Worm (Caenorhabditis elegans): ENCODE measurements around the gene ckb-3.

The ckb-3 gene

DNA sequence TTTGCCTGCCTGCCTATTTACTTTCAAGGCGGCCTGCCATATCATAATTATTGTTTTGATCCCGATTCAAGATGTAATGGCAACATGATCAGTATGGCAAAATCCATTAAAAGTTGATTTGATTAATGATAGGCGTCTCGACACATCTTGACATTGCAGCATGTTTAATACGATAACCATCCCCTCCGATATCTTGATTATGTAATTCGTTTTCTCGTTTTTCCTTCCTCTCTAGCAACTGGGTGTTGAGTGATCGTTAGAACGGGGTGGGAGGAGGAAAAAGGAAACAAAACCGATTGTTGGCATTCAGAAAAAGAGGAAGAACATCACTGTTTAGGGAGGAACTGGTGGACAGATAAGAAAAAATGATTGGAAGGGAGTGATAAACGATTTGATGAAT lies 21.3 kb downstream of the ckb-3 start:
- TF ChIP-seq ztf-29 (GFP tag; IDR thresholded peaks at IDR 0.05) (no peak), ref-1 (GFP tag; conservative IDR thresholded peaks at IDR 0.05) (no peak), T22C8.4 (GFP tag; IDR thresholded peaks at IDR 0.05) (no peak)

DNA sequence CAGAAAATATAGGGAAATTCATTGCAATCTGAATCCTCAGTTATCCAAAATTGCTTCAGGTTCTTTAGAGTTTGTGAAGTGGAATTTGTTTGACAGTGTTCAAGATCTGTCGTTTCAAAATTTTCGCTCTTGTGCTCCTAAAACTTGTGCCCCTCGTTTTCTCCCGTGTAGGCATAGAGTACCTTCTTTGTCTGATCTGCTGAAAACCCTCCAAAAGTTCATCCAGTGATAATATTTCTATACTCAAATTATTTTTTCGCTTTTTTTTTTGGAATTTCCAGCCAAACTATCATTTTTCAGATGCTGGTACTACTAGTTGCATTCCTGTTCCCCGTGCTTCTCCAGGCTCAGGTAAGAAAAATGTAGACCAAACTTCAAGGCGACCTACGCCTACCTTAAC lies 23.8 kb downstream of the ckb-3 start, which contains the start of gene R07E5.4:
TSS of gene R07E5.4 (plus strand) at position 301 of the 400 bp plus-strand sequence.
- TF ChIP-seq ztf-23 (GFP tag; IDR thresholded peaks at IDR 0.05) (no peak), cog-1 (tag; optimal IDR thresholded peaks at IDR 0.05) (no peak), med-1 (GFP tag; optimal IDR thresholded peaks at IDR 0.05; ENCODE audit: insufficient read depth) (no peak), T22C8.4 (GFP tag; IDR thresholded peaks at IDR 0.05) (no peak), ztf-29 (GFP tag; IDR thresholded peaks at IDR 0.05) (no peak), klf-2 (GFP tag; conservative IDR thresholded peaks at IDR 0.05) (no peak), flt-1 (GFP tag; IDR thresholded peaks at IDR 0.05) (no peak), ref-1 (GFP tag; conservative IDR thresholded peaks at IDR 0.05) (no peak), tab-1 (GFP tag; IDR thresholded peaks at IDR 0.05) (no peak)

DNA sequence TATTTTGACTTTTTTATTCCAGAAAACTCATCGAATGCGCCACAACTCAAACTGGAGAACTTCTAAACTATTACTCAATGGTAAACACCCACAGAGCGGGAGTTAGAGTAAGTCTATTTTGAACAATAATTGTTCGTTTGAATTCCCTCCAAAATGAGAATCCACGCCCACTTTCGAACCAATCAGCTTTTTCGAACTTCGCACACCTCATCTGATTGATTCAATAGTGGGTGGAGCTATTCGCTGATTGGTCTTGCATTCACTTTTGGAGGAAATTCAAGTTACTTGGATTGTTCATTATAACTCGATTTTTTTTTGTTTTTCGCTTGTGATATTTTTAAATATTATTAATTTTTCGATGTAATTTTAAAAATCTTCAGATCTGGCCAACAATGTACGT lies 25.2 kb downstream of the ckb-3 start:
- TF ChIP-seq med-1 (GFP tag; optimal IDR thresholded peaks at IDR 0.05; ENCODE audit: insufficient read depth) = no peak
- no peak for TF ChIP-seq ztf-29 (GFP tag; IDR thresholded peaks at IDR 0.05)
- no peak for TF ChIP-seq tab-1 (GFP tag; IDR thresholded peaks at IDR 0.05)
- TF ChIP-seq ref-1 (GFP tag; conservative IDR thresholded peaks at IDR 0.05) = no peak
- TF ChIP-seq klf-2 (GFP tag; conservative IDR thresholded peaks at IDR 0.05) = no peak
- no peak for TF ChIP-seq T22C8.4 (GFP tag; IDR thresholded peaks at IDR 0.05)

- TF ChIP-seq tab-1 (GFP tag; IDR thresholded peaks at IDR 0.05) (no peak), T22C8.4 (GFP tag; IDR thresholded peaks at IDR 0.05) (no peak), cog-1 (tag; optimal IDR thresholded peaks at IDR 0.05) (no peak), ztf-29 (GFP tag; IDR thresholded peaks at IDR 0.05) (no peak), ztf-23 (GFP tag; IDR thresholded peaks at IDR 0.05) (no peak), klf-2 (GFP tag; conservative IDR thresholded peaks at IDR 0.05) (no peak), flt-1 (GFP tag; IDR thresholded peaks at IDR 0.05) (no peak), med-1 (GFP tag; optimal IDR thresholded peaks at IDR 0.05; ENCODE audit: insufficient read depth) (no peak), ref-1 (GFP tag; conservative IDR thresholded peaks at IDR 0.05) (no peak)
Measured at ce11 chrIII:4397115-4397514, 26.4 kb downstream of the ckb-3 start, which contains the start of gene R07E5.5. Gene R07E5.5, plus strand, starts transcription at chrIII:4397415.

DNA sequence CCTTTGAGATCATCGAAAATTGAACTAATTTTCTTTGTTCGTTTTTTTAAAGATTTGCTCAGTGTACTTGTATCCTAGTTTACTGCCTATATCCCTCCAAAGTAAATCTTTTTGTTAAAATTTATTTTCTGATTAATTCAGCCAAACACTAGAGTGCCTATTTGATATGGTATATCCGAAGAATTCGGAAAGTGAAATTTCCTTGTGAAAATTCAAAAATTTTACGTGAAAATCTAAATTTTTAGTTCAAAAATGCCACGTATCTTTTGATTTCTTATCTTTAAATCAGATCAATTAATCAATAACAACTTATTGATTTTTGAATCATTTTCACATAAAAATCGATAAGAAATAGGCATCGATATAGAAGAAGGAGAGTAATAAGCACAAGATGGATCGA lies 27.8 kb downstream of the ckb-3 start, which contains the start of gene R07E5.6:
TSS of gene R07E5.6 (plus strand) at position 301 of the 400 bp plus-strand sequence.
- no peak for TF ChIP-seq ztf-23 (GFP tag; IDR thresholded peaks at IDR 0.05)
- no peak for TF ChIP-seq flt-1 (GFP tag; IDR thresholded peaks at IDR 0.05)
- no peak for TF ChIP-seq klf-2 (GFP tag; conservative IDR thresholded peaks at IDR 0.05)
- no peak for TF ChIP-seq ztf-29 (GFP tag; IDR thresholded peaks at IDR 0.05)
- no peak for TF ChIP-seq cog-1 (tag; optimal IDR thresholded peaks at IDR 0.05)
- no peak for TF ChIP-seq T22C8.4 (GFP tag; IDR thresholded peaks at IDR 0.05)
- TF ChIP-seq ref-1 (GFP tag; conservative IDR thresholded peaks at IDR 0.05) = no peak
- no peak for TF ChIP-seq med-1 (GFP tag; optimal IDR thresholded peaks at IDR 0.05; ENCODE audit: insufficient read depth)
- TF ChIP-seq tab-1 (GFP tag; IDR thresholded peaks at IDR 0.05) = no peak

ce11 chrIII:4401142-4401541 lies 30.5 kb downstream of the ckb-3 start, which contains the start of gene R07E5.15:
Gene R07E5.15, plus strand, starts transcription at chrIII:4401442.
- TF ChIP-seq flt-1 (GFP tag; IDR thresholded peaks at IDR 0.05) = no peak
- TF ChIP-seq tab-1 (GFP tag; IDR thresholded peaks at IDR 0.05) = no peak
- no peak for TF ChIP-seq klf-2 (GFP tag; conservative IDR thresholded peaks at IDR 0.05)
- no peak for TF ChIP-seq ref-1 (GFP tag; conservative IDR thresholded peaks at IDR 0.05)
- no peak for TF ChIP-seq med-1 (GFP tag; optimal IDR thresholded peaks at IDR 0.05; ENCODE audit: insufficient read depth)
- TF ChIP-seq cog-1 (tag; optimal IDR thresholded peaks at IDR 0.05) = no peak
- TF ChIP-seq ztf-29 (GFP tag; IDR thresholded peaks at IDR 0.05) = no peak
- no peak for TF ChIP-seq T22C8.4 (GFP tag; IDR thresholded peaks at IDR 0.05)
- TF ChIP-seq ztf-23 (GFP tag; IDR thresholded peaks at IDR 0.05) = no peak

ce11 chrIII:4404339-4404836 lies 33.7 kb downstream of the ckb-3 start, which contains the start of the genes R07E5.17 and snfc-5:
Gene R07E5.17, minus strand, starts transcription at chrIII:4404436.
Gene snfc-5, plus strand, starts transcription at chrIII:4404786.
- TF ChIP-seq med-1 (GFP tag; optimal IDR thresholded peaks at IDR 0.05; ENCODE audit: insufficient read depth) = no peak
- TF ChIP-seq cog-1 (tag; optimal IDR thresholded peaks at IDR 0.05) = no peak
- no peak for TF ChIP-seq ref-1 (GFP tag; conservative IDR thresholded peaks at IDR 0.05)

DNA sequence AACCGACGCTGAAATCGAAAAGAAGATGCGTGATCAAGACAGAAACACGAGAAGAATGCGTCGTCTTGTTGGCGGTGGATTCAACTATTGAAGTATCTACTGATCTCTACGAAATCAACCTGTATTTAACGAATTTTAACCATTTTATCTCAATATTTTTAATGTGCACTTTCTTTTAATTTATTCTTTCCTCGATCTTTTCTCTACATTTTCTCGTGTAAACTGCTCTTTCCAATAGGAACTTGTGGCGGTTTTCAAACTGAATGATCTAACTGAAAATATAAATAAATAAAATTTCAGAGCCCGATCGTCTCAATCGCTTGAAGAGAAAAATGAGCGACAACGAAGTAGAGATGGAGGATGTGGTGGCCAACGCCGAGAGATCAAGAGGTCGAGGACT lies 35.3 kb downstream of the ckb-3 start, which contains the start of gene rnp-4:
TSS of gene rnp-4 (plus strand) at position 301 of the 400 bp plus-strand sequence.
- TF ChIP-seq klf-2 (GFP tag; conservative IDR thresholded peaks at IDR 0.05) (no peak), flt-1 (GFP tag; IDR thresholded peaks at IDR 0.05) (no peak), tab-1 (GFP tag; IDR thresholded peaks at IDR 0.05) (no peak), T22C8.4 (GFP tag; IDR thresholded peaks at IDR 0.05) (no peak), med-1 (GFP tag; optimal IDR thresholded peaks at IDR 0.05; ENCODE audit: insufficient read depth) (no peak), cog-1 (tag; optimal IDR thresholded peaks at IDR 0.05) (no peak), ztf-29 (GFP tag; IDR thresholded peaks at IDR 0.05) (no peak), ref-1 (GFP tag; conservative IDR thresholded peaks at IDR 0.05) (no peak), ztf-23 (GFP tag; IDR thresholded peaks at IDR 0.05) (no peak)

DNA sequence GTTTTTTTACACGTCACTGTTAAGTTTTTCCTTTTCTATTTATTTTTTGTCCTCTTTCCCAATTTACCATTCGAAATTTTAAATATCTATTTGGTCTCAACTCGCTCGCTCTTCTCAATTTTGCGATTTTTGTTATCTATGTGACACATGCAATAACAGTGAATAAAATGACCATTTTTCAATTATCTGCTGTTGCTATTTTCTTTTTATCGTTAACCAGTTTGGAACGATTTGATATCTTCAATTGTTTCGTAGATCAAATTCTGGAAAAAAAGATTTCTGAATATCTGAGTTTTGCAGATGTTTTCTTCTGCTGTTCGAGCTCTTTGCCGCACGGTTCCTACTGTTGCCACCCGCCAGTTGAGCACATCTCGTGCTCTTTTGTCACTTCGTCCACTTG lies 36.5 kb downstream of the ckb-3 start, which contains the start of gene prdx-3:
TSS of gene prdx-3 (plus strand) at position 301 of the 400 bp plus-strand sequence.
- TF ChIP-seq ref-1 (GFP tag; conservative IDR thresholded peaks at IDR 0.05) (no peak), med-1 (GFP tag; optimal IDR thresholded peaks at IDR 0.05; ENCODE audit: insufficient read depth) (no peak), tab-1 (GFP tag; IDR thresholded peaks at IDR 0.05) (no peak), ztf-23 (GFP tag; IDR thresholded peaks at IDR 0.05) (no peak), ztf-29 (GFP tag; IDR thresholded peaks at IDR 0.05) (no peak), flt-1 (GFP tag; IDR thresholded peaks at IDR 0.05) (no peak), T22C8.4 (GFP tag; IDR thresholded peaks at IDR 0.05) (no peak), cog-1 (tag; optimal IDR thresholded peaks at IDR 0.05) (no peak), klf-2 (GFP tag; conservative IDR thresholded peaks at IDR 0.05) (no peak)

ce11 chrIII:4408251-4408650 lies 37.6 kb downstream of the ckb-3 start, which contains the start of gene gpch-1:
Gene gpch-1, plus strand, starts transcription at chrIII:4408551.
- TF ChIP-seq ztf-23 (GFP tag; IDR thresholded peaks at IDR 0.05) = no peak
- no peak for TF ChIP-seq med-1 (GFP tag; optimal IDR thresholded peaks at IDR 0.05; ENCODE audit: insufficient read depth)
- no peak for TF ChIP-seq klf-2 (GFP tag; conservative IDR thresholded peaks at IDR 0.05)
- no peak for TF ChIP-seq ref-1 (GFP tag; conservative IDR thresholded peaks at IDR 0.05)
- no peak for TF ChIP-seq ztf-29 (GFP tag; IDR thresholded peaks at IDR 0.05)
- TF ChIP-seq cog-1 (tag; optimal IDR thresholded peaks at IDR 0.05) = no peak
- TF ChIP-seq tab-1 (GFP tag; IDR thresholded peaks at IDR 0.05) = no peak
- no peak for TF ChIP-seq T22C8.4 (GFP tag; IDR thresholded peaks at IDR 0.05)
- TF ChIP-seq flt-1 (GFP tag; IDR thresholded peaks at IDR 0.05) = no peak
